Worm (Caenorhabditis elegans): ENCODE measurements around the gene T01D3.3.

- TF ChIP-seq R02D3.7 (tag; optimal IDR thresholded peaks at IDR 0.05) (no peak), pqm-1 (tag; optimal IDR thresholded peaks at IDR 0.05) (no peak), fos-1 (tag; optimal IDR thresholded peaks at IDR 0.05) (no peak), snpc-4 (tag; optimal IDR thresholded peaks at IDR 0.05) (no peak), nhr-11 (tag; optimal IDR thresholded peaks at IDR 0.05) (no peak), skn-1 (tag; optimal IDR thresholded peaks at IDR 0.05) (no peak), nhr-76 (tag; optimal IDR thresholded peaks at IDR 0.05) (no peak), pha-4 (GFP tag; IDR thresholded peaks at IDR 0.05) (peak; percentile 51; the same call in 1 of the 2 replicates), pha-4 (tag; optimal IDR thresholded peaks at IDR 0.05) (no peak), Y48G9A.11 (GFP tag; IDR thresholded peaks at IDR 0.05) (no peak), madf-5 (GFP tag; IDR thresholded peaks at IDR 0.05) (no peak), mxl-3 (GFP tag; optimal IDR thresholded peaks at IDR 0.05) (no peak), dmd-8 (GFP tag; IDR thresholded peaks at IDR 0.05) (no peak), lin-13 (GFP tag; optimal IDR thresholded peaks at IDR 0.05) (no peak), unc-62 (GFP tag; optimal IDR thresholded peaks at IDR 0.05 in 1 of 2) (no peak), unc-62 (tag; optimal IDR thresholded peaks at IDR 0.05) (no peak)
Measured at ce11 chrV:13669170-13669569, 34.9 kb upstream of the T01D3.3 start.

Data from whole organism, L4 larva.